Fruit fly (Drosophila melanogaster) whole organism, embryonic: ENCODE data around the gene dod.

Experiments
- Abd-B ChIP-seq: fragments of 200-800 bp; sonication (Bioruptor generic); optimal IDR thresholded peaks from 2 replicates; lab custom pipeline; 2018; ENCODE audit warnings: missing biosample characterization, mild to moderate bottlenecking, missing genetic modification characterization, moderate library complexity
- B-H1 ChIP-seq: fragments of 200-800 bp; sonication (Bioruptor generic); IDR thresholded peaks from 3 replicates; pipeline ENCODE4 v1.3.6; 2022; ENCODE audit warnings: missing biosample characterization, missing genetic modification characterization
- CG10267 ChIP-seq: fragments of 200-800 bp; sonication (Bioruptor generic); optimal IDR thresholded peaks from 2 replicates; lab custom pipeline; 2018; ENCODE audit warnings: missing biosample characterization, mild to moderate bottlenecking, missing genetic modification characterization, moderate library complexity
- CG12155 ChIP-seq: fragments of 200-800 bp; sonication (Bioruptor generic); optimal IDR thresholded peaks from 3 replicates; lab custom pipeline; 2016; ENCODE audit warnings: missing biosample characterization, missing genetic modification characterization
- CG12744 ChIP-seq: fragments of 200-800 bp; sonication (Bioruptor generic); optimal IDR thresholded peaks from 2 replicates; lab custom pipeline; 2016; ENCODE audit warnings: missing biosample characterization, missing genetic modification characterization
- CG14860 ChIP-seq: fragments of 200-800 bp; sonication (Bioruptor generic); IDR thresholded peaks from 3 replicates; pipeline ENCODE4 v1.3.6; 2022; ENCODE audit warnings: missing biosample characterization, missing genetic modification characterization; ENCODE audit not compliant: partially characterized antibody
- CG17359 ChIP-seq: fragments of 200-800 bp; sonication (Bioruptor generic); optimal IDR thresholded peaks from 3 replicates; lab custom pipeline; 2018; ENCODE audit warnings: missing biosample characterization, mild to moderate bottlenecking, missing genetic modification characterization, moderate library complexity
- CG17802 ChIP-seq: fragments of 200-800 bp; sonication (Bioruptor generic); optimal IDR thresholded peaks from 2 replicates; lab custom pipeline; 2018; ENCODE audit warnings: missing biosample characterization, mild to moderate bottlenecking, missing genetic modification characterization, moderate library complexity
- CG18619 ChIP-seq: fragments of 200-800 bp; sonication (Bioruptor generic); optimal IDR thresholded peaks from 3 replicates; lab custom pipeline; 2017; ENCODE audit warnings: missing biosample characterization, mild to moderate bottlenecking, missing genetic modification characterization
- CG2202 ChIP-seq: fragments of 200-800 bp; sonication (Bioruptor generic); optimal IDR thresholded peaks from 2 replicates; lab custom pipeline; 2018; ENCODE audit warnings: missing biosample characterization, mild to moderate bottlenecking, missing genetic modification characterization
- CG30020 ChIP-seq: fragments of 200-800 bp; optimal IDR thresholded peaks from 2 replicates; lab custom pipeline; 2019; ENCODE audit warnings: missing biosample characterization, mild to moderate bottlenecking, missing genetic modification characterization, moderate library complexity
- CG30431 ChIP-seq: fragments of 200-800 bp; sonication (Bioruptor generic); optimal IDR thresholded peaks from 2 replicates; lab custom pipeline; 2017; ENCODE audit warnings: missing biosample characterization, missing genetic modification characterization
- CG4360 ChIP-seq: fragments of 200-800 bp; sonication (Bioruptor generic); IDR thresholded peaks from 2 replicates; pipeline ENCODE4 v1.3.6; 2022; ENCODE audit warnings: missing biosample characterization, missing genetic modification characterization
- CG4404 ChIP-seq: fragments of 200-800 bp; sonication (Bioruptor generic); IDR thresholded peaks from 2 replicates; pipeline ENCODE4 v1.3.6; 2022; ENCODE audit warnings: missing biosample characterization, missing genetic modification characterization
- CG4707 ChIP-seq: fragments of 200-800 bp; sonication (Bioruptor generic); optimal IDR thresholded peaks from 2 replicates; lab custom pipeline; 2018; ENCODE audit warnings: missing biosample characterization, mild to moderate bottlenecking, missing genetic modification characterization, moderate library complexity
- CG6765 ChIP-seq: fragments of 200-800 bp; sonication (Bioruptor generic); optimal IDR thresholded peaks from 3 replicates; lab custom pipeline; 2017; ENCODE audit warnings: missing biosample characterization, mild to moderate bottlenecking, missing genetic modification characterization
- CG7271 ChIP-seq: fragments of 200-800 bp; sonication (Bioruptor generic); optimal IDR thresholded peaks from 2 replicates; lab custom pipeline; 2018; ENCODE audit warnings: missing biosample characterization, mild to moderate bottlenecking, missing genetic modification characterization, moderate library complexity
- CG7839 ChIP-seq: fragments of 200-800 bp; sonication (Bioruptor generic); optimal IDR thresholded peaks from 3 replicates; lab custom pipeline; 2018; ENCODE audit warnings: missing biosample characterization, mild to moderate bottlenecking, missing genetic modification characterization, moderate library complexity
- CG9609 ChIP-seq: fragments of 200-800 bp; sonication (Bioruptor generic); optimal IDR thresholded peaks from 3 replicates; lab custom pipeline; 2016; ENCODE audit warnings: missing biosample characterization, missing genetic modification characterization
- CoRest ChIP-seq: fragments of 200-800 bp; sonication (Bioruptor generic); optimal IDR thresholded peaks from 3 replicates; lab custom pipeline; 2018; ENCODE audit warnings: missing biosample characterization, mild to moderate bottlenecking, missing genetic modification characterization, moderate library complexity
- D19A ChIP-seq: fragments of 200-800 bp; optimal IDR thresholded peaks from 3 replicates; lab custom pipeline; 2019; ENCODE audit warnings: missing biosample characterization, mild to moderate bottlenecking, missing genetic modification characterization, moderate library complexity
- Gug ChIP-seq: fragments of 200-800 bp; sonication (Bioruptor generic); IDR thresholded peaks from 4 replicates; pipeline ENCODE4 v1.3.6; 2022; ENCODE audit warnings: missing biosample characterization, missing genetic modification characterization
- HLH4C ChIP-seq: fragments of 200-800 bp; sonication (Bioruptor generic); IDR thresholded peaks from 3 replicates; pipeline ENCODE4 v1.3.6; 2022; ENCODE audit warnings: missing biosample characterization, missing genetic modification characterization; ENCODE audit not compliant: partially characterized antibody
- Hand ChIP-seq: fragments of 200-800 bp; sonication (Bioruptor generic); optimal IDR thresholded peaks from 2 replicates; lab custom pipeline; 2017; ENCODE audit warnings: mild to moderate bottlenecking, missing biosample characterization, missing genetic modification reagents, missing genetic modification characterization
- Hmr ChIP-seq: fragments of 200-800 bp; sonication (Bioruptor generic); optimal IDR thresholded peaks from 3 replicates; lab custom pipeline; 2017; ENCODE audit warnings: mild to moderate bottlenecking, missing biosample characterization, missing genetic modification reagents, missing genetic modification characterization
- Mad ChIP-seq: fragments of 200-800 bp; sonication (Bioruptor generic); optimal IDR thresholded peaks from 2 replicates; lab custom pipeline; 2016; ENCODE audit warnings: missing biosample characterization, missing genetic modification characterization
- NFAT ChIP-seq: fragments of 200-800 bp; sonication (Bioruptor generic); IDR thresholded peaks from 2 replicates; pipeline ENCODE4 v1.3.6; 2022; ENCODE audit warnings: missing biosample characterization, missing genetic modification characterization
- Sox100B ChIP-seq: fragments of 200-800 bp; sonication (Bioruptor generic); optimal IDR thresholded peaks from 3 replicates; lab custom pipeline; 2018; ENCODE audit warnings: missing biosample characterization, mild to moderate bottlenecking, missing genetic modification characterization
- ase ChIP-seq: fragments of 200-800 bp; sonication (Bioruptor generic); IDR thresholded peaks from 3 replicates; pipeline ENCODE4 v1.3.6; 2022; ENCODE audit warnings: missing biosample characterization, missing genetic modification characterization
- bab2 ChIP-seq: fragments of 200-800 bp; sonication (Bioruptor generic); optimal IDR thresholded peaks from 2 replicates; lab custom pipeline; 2016; ENCODE audit warnings: missing biosample characterization, missing genetic modification characterization
- br ChIP-seq: fragments of >200 bp; optimal IDR thresholded peaks from 2 replicates; lab custom pipeline; 2017
- croc ChIP-seq: fragments of 200-800 bp; sonication (Bioruptor generic); conservative IDR thresholded peaks from 3 replicates; pipeline ENCODE4 v1.3.6; 2022; ENCODE audit warnings: missing biosample characterization, missing genetic modification characterization
- dati ChIP-seq: fragments of 200-800 bp; sonication (Bioruptor generic); IDR thresholded peaks from 2 replicates; pipeline ENCODE4 v1.3.6; 2022; ENCODE audit warnings: missing biosample characterization, missing genetic modification characterization
- disco-r ChIP-seq: fragments of 200-800 bp; sonication (Bioruptor generic); optimal IDR thresholded peaks from 2 replicates; lab custom pipeline; 2016; ENCODE audit warnings: missing biosample characterization, missing genetic modification characterization
- dpn ChIP-seq, 2 experiments: fragments of 200-800 bp; sonication (Bioruptor generic); optimal IDR thresholded peaks; 3 replicates each; lab custom pipeline; 2016; ENCODE audit warnings: missing biosample characterization in 2 of 2, missing genetic modification characterization in 2 of 2
- fd102C ChIP-seq: fragments of 200-800 bp; sonication (Bioruptor generic); optimal IDR thresholded peaks from 2 replicates; lab custom pipeline; 2018; ENCODE audit warnings: missing biosample characterization, mild to moderate bottlenecking, missing genetic modification characterization, moderate library complexity
- fd3F ChIP-seq: fragments of 200-800 bp; sonication (Bioruptor generic); optimal IDR thresholded peaks from 2 replicates; lab custom pipeline; 2018; ENCODE audit warnings: missing biosample characterization, mild to moderate bottlenecking, missing genetic modification characterization, moderate library complexity
- gt ChIP-seq: fragments of 200-800 bp; sonication (Bioruptor generic); IDR thresholded peaks from 2 replicates; pipeline ENCODE4 v1.3.6; 2022; ENCODE audit warnings: missing biosample characterization, missing genetic modification characterization
- hb ChIP-seq: fragments of 200-800 bp; sonication (Bioruptor generic); IDR thresholded peaks from 3 replicates; pipeline ENCODE4 v1.3.6; 2022; ENCODE audit warnings: missing biosample characterization, missing genetic modification characterization; ENCODE audit not compliant: partially characterized antibody
- kay ChIP-seq: fragments of 200-800 bp; sonication (Bioruptor generic); optimal IDR thresholded peaks from 2 replicates; lab custom pipeline; 2016; ENCODE audit warnings: missing biosample characterization, missing genetic modification characterization
- pfk ChIP-seq: fragments of 200-800 bp; sonication (Bioruptor generic); optimal IDR thresholded peaks from 2 replicates; lab custom pipeline; 2018; ENCODE audit warnings: missing biosample characterization, mild to moderate bottlenecking, missing genetic modification characterization, moderate library complexity
- pnt ChIP-seq: fragments of 200-800 bp; sonication (Bioruptor generic); optimal IDR thresholded peaks from 3 replicates; lab custom pipeline; 2016; ENCODE audit warnings: missing biosample characterization, missing genetic modification characterization
- pzg ChIP-seq: fragments of 200-800 bp; sonication (Bioruptor generic); optimal IDR thresholded peaks from 3 replicates; lab custom pipeline; 2018; ENCODE audit warnings: missing biosample characterization, mild to moderate bottlenecking, missing genetic modification characterization, moderate library complexity
- repo ChIP-seq: fragments of 200-800 bp; sonication (Bioruptor generic); optimal IDR thresholded peaks from 2 replicates; lab custom pipeline; 2016; ENCODE audit warnings: missing biosample characterization, missing genetic modification characterization
- shn ChIP-seq: fragments of 200-800 bp; sonication (Bioruptor generic); optimal IDR thresholded peaks from 3 replicates; lab custom pipeline; 2016; ENCODE audit warnings: missing biosample characterization, missing genetic modification characterization
- tgo ChIP-seq: fragments of 200-800 bp; sonication (Bioruptor generic); IDR thresholded peaks from 3 replicates; pipeline ENCODE4 v1.3.6; 2022; ENCODE audit warnings: missing biosample characterization, missing genetic modification characterization
- toy ChIP-seq: fragments of 200-800 bp; sonication (Bioruptor generic); IDR thresholded peaks from 2 replicates; pipeline ENCODE4 v1.3.6; 2022; ENCODE audit warnings: missing biosample characterization, missing genetic modification characterization
- zen ChIP-seq: fragments of 200-800 bp; sonication (Bioruptor generic); optimal IDR thresholded peaks from 3 replicates; lab custom pipeline; 2018; ENCODE audit warnings: missing biosample characterization, mild to moderate bottlenecking, missing genetic modification characterization, moderate library complexity
- zf30C ChIP-seq: fragments of 200-800 bp; sonication (Bioruptor generic); optimal IDR thresholded peaks from 3 replicates; lab custom pipeline; 2018; ENCODE audit warnings: missing biosample characterization, mild to moderate bottlenecking, missing genetic modification characterization

The dod gene

DNA sequence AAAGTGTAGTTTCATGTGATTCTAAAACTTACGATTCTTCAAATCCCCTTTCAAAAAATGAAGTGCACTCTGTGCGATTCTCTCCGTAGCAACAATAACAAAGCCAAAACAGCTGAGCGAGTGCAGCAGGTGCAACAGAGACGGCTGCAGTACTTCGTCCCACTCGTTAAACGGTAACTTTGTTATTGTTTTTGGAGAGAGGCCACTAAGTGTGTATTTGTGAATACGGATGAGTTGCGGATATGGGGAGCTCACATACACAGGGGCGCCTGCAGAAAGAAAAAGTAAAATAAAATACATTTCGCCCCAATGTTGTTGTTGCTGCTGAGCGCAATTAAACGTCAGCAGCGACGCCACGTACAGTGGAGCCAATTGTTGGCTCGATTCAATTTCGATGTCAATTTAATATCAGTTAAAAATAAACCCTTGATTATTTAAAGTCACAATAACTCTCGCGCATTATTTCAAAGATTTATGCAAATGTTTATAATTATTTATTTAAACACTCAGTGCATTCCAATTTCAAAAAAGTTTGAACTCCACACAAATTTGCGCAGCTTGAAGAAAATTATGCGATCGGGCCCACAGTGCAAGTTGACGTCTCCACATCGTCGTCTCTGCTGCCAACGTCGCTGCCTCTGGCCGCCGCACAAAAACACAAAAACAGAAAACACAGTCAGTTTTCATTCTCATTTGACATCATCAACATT lies 22.4 kb downstream of the dod start (continued):
- TF ChIP-seq croc (GFP tag; lab: Robert Waterston, UW) (peak; percentile 96), disco-r (peak; percentile 94), CG10267 (tag; lab: Kevin White, UChicago) (peak; percentile 92), Mad (peak; percentile 98), toy (GFP tag; lab: Robert Waterston, UW) (peak; percentile 90), CG17359 (tag; lab: Kevin White, UChicago) (peak; percentile 98), repo (GFP tag; lab: Kevin White, UChicago) (peak; percentile 88), kay (GFP tag; lab: Kevin White, UChicago) (peak; percentile 94), CG6765 (peak; percentile 95), gt (GFP tag; lab: Robert Waterston, UW) (peak; percentile 92), CG7839 (tag; lab: Kevin White, UChicago) (peak; percentile 99), pnt (peak; percentile 94), CG30431 (GFP tag; lab: Kevin White, UChicago) (peak; percentile 95), CG14860 (0 out of 3 replicates have a peak, but pooled peaks have one; percentile 24), CG7271 (tag; lab: Kevin White, UChicago) (peak; percentile 75), pfk (GFP tag; lab: Kevin White, UChicago) (peak; percentile 72), fd102C (GFP tag; lab: Kevin White, UChicago) (peak; percentile 43), pzg (GFP tag; lab: Kevin White, UChicago) (peak; percentile 18), Abd-B (peak; percentile 98), CG12744 (peak; percentile 96), Sox100B (peak; percentile 99), fd3F (GFP tag; lab: Kevin White, UChicago) (peak; percentile 97), CG17802 (peak; percentile 88), CG9609 (GFP tag; lab: Kevin White, UChicago) (peak; percentile 94), CG18619 (GFP tag; lab: Kevin White, UChicago) (peak; percentile 98), HLH4C (GFP tag; lab: Robert Waterston, UW) (0 out of 3 replicates have a peak, but pooled peaks have one; percentile 26), Hand (GFP tag; lab: Kevin White, UChicago) (peak; percentile 96), zf30C (GFP tag; lab: Kevin White, UChicago) (peak; percentile 36), CG12155 (peak; percentile 96), CG4360 (GFP tag; lab: Robert Waterston, UW) (peak; percentile 76), B-H1 (GFP tag; lab: Robert Waterston, UW) (peak; percentile 94), hb (GFP tag; lab: Robert Waterston, UW) (0 out of 3 replicates have a peak, but pooled peaks have one; percentile 59), br (lab: Kevin White, UChicago) (no peak), Hmr (GFP tag; lab: Kevin White, UChicago) (peak; percentile 98), NFAT (GFP tag; lab: Robert Waterston, UW) (peak; percentile 94), ase (peak; percentile 93), CG30020 (tag; lab: Kevin White, UChicago) (peak; percentile 81), CG4707 (GFP tag; lab: Kevin White, UChicago) (peak; percentile 99), bab2 (GFP tag; lab: Kevin White, UChicago) (peak; percentile 95), dpn (GFP tag; optimal IDR thresholded peaks at IDR 0.05; lab: Kevin White, UChicago) (peak; percentile 97 to 98), CG2202 (tag; lab: Kevin White, UChicago) (peak; percentile 94), D19A (tag; lab: Kevin White, UChicago) (peak; percentile 95), CG4404 (peak; percentile 95), tgo (GFP tag; lab: Robert Waterston, UW) (peak; percentile 97), zen (peak; percentile 90), shn (GFP tag; lab: Kevin White, UChicago) (peak; percentile 93), dati (peak; percentile 82), Gug (peak; percentile 94), CoRest (peak; percentile 99)
